Worm (Caenorhabditis elegans) whole organism, L4 larva: Measurements from ENCODE around the gene srt-59.

Experiments
- D1046.2 ChIP-seq: fragments of 200-800 bp; sonication (Bioruptor generic); IDR thresholded peaks from 2 replicates; pipeline ENCODE4 v1.3.6; 2022; ENCODE audit warnings: missing genetic modification characterization, missing compliant biosample characterization
- ZK546.5 ChIP-seq, 2 experiments: sonication (generic microtip); optimal IDR thresholded peaks; 2 replicates each; lab custom pipeline; 2017; ENCODE audit warnings: missing biosample characterization in 2 of 2, missing genetic modification characterization in 2 of 2
- ama-1 ChIP-seq: fragments of 150-350 bp; optimal IDR thresholded peaks from 2 replicates; lab custom pipeline; 2014; ENCODE audit warnings: inconsistent platforms, mixed read lengths
- ceh-20 ChIP-seq: fragments of 200-800 bp; sonication (Bioruptor generic); IDR thresholded peaks from 2 replicates; pipeline ENCODE4 v1.3.6; 2022; ENCODE audit warnings: missing genetic modification reagents, missing genetic modification characterization, missing compliant biosample characterization
- daf-19 ChIP-seq: fragments of 200-800 bp; sonication (Bioruptor generic); conservative IDR thresholded peaks from 2 replicates; pipeline ENCODE4 v1.3.6; 2022; ENCODE audit warnings: missing genetic modification characterization, missing compliant biosample characterization
- duxl-1 ChIP-seq: sonication (generic microtip); optimal IDR thresholded peaks from 2 replicates; lab custom pipeline; 2016; ENCODE audit warnings: mild to moderate bottlenecking, missing genetic modification characterization, moderate library complexity, missing compliant biosample characterization; ENCODE audit not compliant: poor library complexity
- fkh-10 ChIP-seq: fragments of 150-350 bp; optimal IDR thresholded peaks from 2 replicates; lab custom pipeline; 2014; ENCODE audit warnings: missing biosample characterization, missing genetic modification reagents, missing genetic modification characterization
- madf-9 ChIP-seq: fragments of 200-800 bp; sonication (Bioruptor generic); conservative IDR thresholded peaks from 2 replicates; pipeline ENCODE4 v1.3.6; 2022; ENCODE audit warnings: missing genetic modification reagents, missing genetic modification characterization, missing compliant biosample characterization
- mdl-1 ChIP-seq, 2 experiments: fragments of 150-350 bp in 1 of 2; sonication (generic microtip) in 1 of 2; optimal IDR thresholded peaks; 2 replicates each; lab custom pipeline; 2014 to 2017; ENCODE audit warnings: missing biosample characterization in 2 of 2, missing genetic modification characterization in 2 of 2
- nhr-10 ChIP-seq: fragments of 150-350 bp; optimal IDR thresholded peaks from 2 replicates; lab custom pipeline; 2014; ENCODE audit warnings: missing biosample characterization, missing genetic modification characterization
- nhr-28 ChIP-seq: fragments of 150-350 bp; optimal IDR thresholded peaks from 2 replicates; lab custom pipeline; 2014; ENCODE audit warnings: missing biosample characterization, missing genetic modification characterization
- nhr-76 ChIP-seq: fragments of 150-350 bp; optimal IDR thresholded peaks from 2 replicates; lab custom pipeline; 2014; ENCODE audit warnings: missing biosample characterization, missing genetic modification characterization
- tag-97 ChIP-seq: fragments of 200-800 bp; sonication (Bioruptor generic); IDR thresholded peaks from 2 replicates; pipeline ENCODE4 v1.3.6; 2022; ENCODE audit warnings: missing genetic modification characterization, missing compliant biosample characterization

DNA sequence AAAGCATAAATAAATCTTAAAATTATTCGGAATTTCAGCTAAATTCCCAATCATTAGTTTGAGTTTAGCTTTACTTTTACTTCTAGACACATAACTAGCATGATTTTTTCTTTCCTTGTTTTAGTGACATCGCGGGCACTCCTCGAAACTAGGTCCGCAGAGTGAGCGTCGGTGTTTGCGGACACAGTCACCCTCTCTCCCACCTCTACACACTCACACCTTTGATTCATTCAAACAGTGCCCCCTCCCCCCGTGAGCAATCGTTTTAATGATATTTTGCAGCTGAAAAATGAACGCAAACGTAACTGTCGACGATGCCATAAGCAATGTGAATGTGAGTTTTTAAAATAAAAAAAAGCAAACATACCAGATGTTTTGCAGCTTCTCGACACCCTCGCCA lies 29.0 kb downstream of the srt-59 start, which contains the start of gene gex-2:
- TF ChIP-seq nhr-28: no peak
- TF ChIP-seq mdl-1 (tag; optimal IDR thresholded peaks at IDR 0.05; lab: Kevin White, UChicago): no peak
- TF ChIP-seq ceh-20: no peak
- TF ChIP-seq daf-19: no peak
- TF ChIP-seq fkh-10 (GFP tag; lab: Kevin White, UChicago): no peak
- no peak for TF ChIP-seq madf-9
- TF ChIP-seq ama-1 (lab: Kevin White, UChicago): no peak
- no peak for TF ChIP-seq nhr-76 (tag; lab: Kevin White, UChicago)
- no peak for TF ChIP-seq tag-97
- TF ChIP-seq nhr-10 (tag; lab: Kevin White, UChicago): no peak
- no peak for TF ChIP-seq duxl-1 (tag; lab: Kevin White, UChicago)
- TF ChIP-seq D1046.2: no peak
- no peak for TF ChIP-seq ZK546.5 (tag; optimal IDR thresholded peaks at IDR 0.05; lab: Kevin White, UChicago)
